Worm (Caenorhabditis elegans) whole organism, L2 larva: Measurements from ENCODE around the gene ZC15.5.

Source experiments
- C34F6.9 ChIP-seq: fragments of 150-350 bp; optimal IDR thresholded peaks from 2 replicates; lab custom pipeline; 2014; ENCODE audit warnings: missing biosample characterization, missing genetic modification characterization
- F13H6.1 ChIP-seq: sonication (generic microtip); optimal IDR thresholded peaks from 2 replicates; lab custom pipeline; 2016; ENCODE audit warnings: missing genetic modification characterization, missing compliant biosample characterization
- R02D3.7 ChIP-seq: fragments of 150-350 bp; optimal IDR thresholded peaks from 2 replicates; lab custom pipeline; 2014; ENCODE audit warnings: missing biosample characterization, missing genetic modification characterization
- ZK546.5 ChIP-seq: sonication (generic microtip); optimal IDR thresholded peaks from 2 replicates; lab custom pipeline; 2017; ENCODE audit warnings: missing biosample characterization, missing genetic modification characterization
- alr-1 ChIP-seq: fragments of 150-350 bp; optimal IDR thresholded peaks from 2 replicates; lab custom pipeline; 2014; ENCODE audit warnings: missing biosample characterization, missing genetic modification characterization
- aly-2 ChIP-seq: fragments of 150-350 bp; optimal IDR thresholded peaks from 2 replicates; lab custom pipeline; 2014; ENCODE audit warnings: missing biosample characterization, missing genetic modification characterization
- blmp-1 ChIP-seq: sonication (generic microtip); optimal IDR thresholded peaks from 2 replicates; lab custom pipeline; 2017; ENCODE audit warnings: missing genetic modification characterization, mild to moderate bottlenecking, missing compliant biosample characterization, antibody characterized with exemption, moderate library complexity; ENCODE audit not compliant: insufficient read depth
- ceh-16 ChIP-seq: fragments of 150-350 bp; optimal IDR thresholded peaks from 2 replicates; lab custom pipeline; 2014; ENCODE audit warnings: missing biosample characterization, missing genetic modification characterization
- ceh-82 ChIP-seq: fragments of 150-350 bp; optimal IDR thresholded peaks from 2 replicates; lab custom pipeline; 2014; ENCODE audit warnings: missing biosample characterization, missing genetic modification characterization
- crh-2 ChIP-seq: sonication (generic microtip); optimal IDR thresholded peaks from 2 replicates; lab custom pipeline; 2017; ENCODE audit warnings: missing biosample characterization, missing genetic modification characterization
- dmd-4 ChIP-seq: sonication (generic microtip); optimal IDR thresholded peaks from 2 replicates; lab custom pipeline; 2017; ENCODE audit warnings: missing biosample characterization, missing genetic modification characterization
- egl-27 ChIP-seq: sonication (generic microtip); optimal IDR thresholded peaks from 3 replicates; lab custom pipeline; 2017; ENCODE audit warnings: missing biosample characterization, missing genetic modification reagents, missing genetic modification characterization
- elt-3 ChIP-seq: sonication (generic microtip); optimal IDR thresholded peaks from 2 replicates; lab custom pipeline; 2017; ENCODE audit warnings: missing biosample characterization, missing genetic modification characterization
- gmeb-1 ChIP-seq: fragments of 150-350 bp; optimal IDR thresholded peaks from 2 replicates; lab custom pipeline; 2014; ENCODE audit warnings: missing biosample characterization, missing genetic modification characterization
- lin-11 ChIP-seq: fragments of 150-350 bp; sonication (generic microtip); optimal IDR thresholded peaks from 2 replicates; lab custom pipeline; 2014; ENCODE audit warnings: missing biosample characterization, missing genetic modification characterization, inconsistent platforms, mixed read lengths
- lin-13 ChIP-seq: fragments of 150-350 bp; optimal IDR thresholded peaks from 2 replicates; lab custom pipeline; 2014; ENCODE audit warnings: missing biosample characterization, missing genetic modification reagents, missing genetic modification characterization
- lin-39 ChIP-seq: fragments of 150-350 bp; optimal IDR thresholded peaks from 2 replicates; lab custom pipeline; 2014; ENCODE audit warnings: missing biosample characterization, missing genetic modification reagents, missing genetic modification characterization
- lsy-2 ChIP-seq, 2 experiments: fragments of 150-350 bp in 1 of 2; sonication (generic microtip) in 1 of 2; optimal IDR thresholded peaks; 2 replicates each; lab custom pipeline; 2014 to 2017; ENCODE audit warnings: missing biosample characterization in 2 of 2, missing genetic modification characterization in 2 of 2
- mab-5 ChIP-seq: fragments of 150-350 bp; optimal IDR thresholded peaks from 2 replicates; lab custom pipeline; 2014; ENCODE audit warnings: missing biosample characterization, missing genetic modification characterization
- nhr-10 ChIP-seq: sonication (generic microtip); optimal IDR thresholded peaks from 2 replicates; lab custom pipeline; 2017; ENCODE audit warnings: missing biosample characterization, missing genetic modification characterization
- nhr-12 ChIP-seq: fragments of 150-350 bp; optimal IDR thresholded peaks from 2 replicates; lab custom pipeline; 2014; ENCODE audit warnings: missing biosample characterization, missing genetic modification characterization
- nhr-129 ChIP-seq: fragments of 150-350 bp; optimal IDR thresholded peaks from 2 replicates; lab custom pipeline; 2014; ENCODE audit warnings: missing biosample characterization, missing genetic modification characterization
- nhr-21 ChIP-seq: fragments of 150-350 bp; optimal IDR thresholded peaks from 2 replicates; lab custom pipeline; 2014; ENCODE audit warnings: missing biosample characterization, missing genetic modification characterization
- nhr-23 ChIP-seq: fragments of 150-350 bp; optimal IDR thresholded peaks from 2 replicates; lab custom pipeline; 2014; ENCODE audit warnings: missing biosample characterization, missing genetic modification reagents, missing genetic modification characterization
- nhr-25 ChIP-seq: fragments of 150-350 bp; sonication (generic microtip); optimal IDR thresholded peaks from 3 replicates; lab custom pipeline; 2014; ENCODE audit warnings: missing biosample characterization, missing genetic modification characterization
- nhr-6 ChIP-seq: fragments of 150-350 bp; optimal IDR thresholded peaks from 2 replicates; lab custom pipeline; 2014; ENCODE audit warnings: missing biosample characterization, missing genetic modification characterization
- peb-1 ChIP-seq: fragments of 150-350 bp; optimal IDR thresholded peaks from 2 replicates; lab custom pipeline; 2014; ENCODE audit warnings: missing biosample characterization, missing genetic modification characterization
- skn-1 ChIP-seq: sonication (generic microtip); optimal IDR thresholded peaks from 2 replicates; lab custom pipeline; 2017; ENCODE audit warnings: missing biosample characterization, missing genetic modification characterization
- sma-3 ChIP-seq: sonication (generic microtip); optimal IDR thresholded peaks from 2 replicates; lab custom pipeline; 2016; ENCODE audit warnings: missing genetic modification reagents, missing genetic modification characterization, missing compliant biosample characterization
- unc-62 ChIP-seq: fragments of 150-350 bp; optimal IDR thresholded peaks from 2 replicates; lab custom pipeline; 2014; ENCODE audit warnings: missing biosample characterization, missing genetic modification reagents, missing genetic modification characterization
- zag-1 ChIP-seq: fragments of 150-350 bp; optimal IDR thresholded peaks from 2 replicates; lab custom pipeline; 2014; ENCODE audit warnings: missing biosample characterization, missing genetic modification characterization
- ztf-11 ChIP-seq: sonication (generic microtip); optimal IDR thresholded peaks from 2 replicates; lab custom pipeline; 2017; ENCODE audit warnings: missing biosample characterization, missing genetic modification characterization

The ZC15.5 gene

DNA sequence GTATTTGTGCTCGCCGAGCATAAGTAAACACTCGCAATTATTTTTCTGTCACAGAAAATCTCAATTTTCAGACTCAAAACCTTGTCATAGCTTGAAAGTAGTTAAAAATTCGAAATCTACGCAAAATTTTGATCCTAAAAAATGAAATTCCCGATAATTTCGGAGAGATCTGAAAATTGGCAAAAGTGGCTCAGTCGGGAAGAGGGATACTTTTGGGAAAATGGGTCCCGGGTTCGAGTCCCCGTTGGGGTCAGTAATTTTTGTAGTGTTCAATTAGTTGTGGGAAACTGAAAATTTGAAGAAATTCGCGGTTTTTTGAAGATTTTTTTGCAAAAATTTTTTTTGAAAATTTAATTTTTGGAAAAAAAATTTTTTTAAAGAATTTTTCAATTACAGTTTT is 20.8 kb upstream of the ZC15.5 start:
- TF ChIP-seq lin-39 (tag; lab: Kevin White, UChicago) (no peak), dmd-4 (tag; lab: Kevin White, UChicago) (no peak), crh-2 (tag; lab: Kevin White, UChicago) (no peak), alr-1 (tag; lab: Kevin White, UChicago) (no peak), ZK546.5 (tag; lab: Kevin White, UChicago) (no peak), egl-27 (tag; lab: Kevin White, UChicago) (no peak), ztf-11 (tag; lab: Kevin White, UChicago) (no peak), C34F6.9 (tag; lab: Kevin White, UChicago) (no peak), skn-1 (tag; lab: Kevin White, UChicago) (no peak), blmp-1 (tag; lab: Kevin White, UChicago) (no peak), nhr-10 (tag; lab: Kevin White, UChicago) (no peak), nhr-21 (no peak), peb-1 (no peak)

DNA sequence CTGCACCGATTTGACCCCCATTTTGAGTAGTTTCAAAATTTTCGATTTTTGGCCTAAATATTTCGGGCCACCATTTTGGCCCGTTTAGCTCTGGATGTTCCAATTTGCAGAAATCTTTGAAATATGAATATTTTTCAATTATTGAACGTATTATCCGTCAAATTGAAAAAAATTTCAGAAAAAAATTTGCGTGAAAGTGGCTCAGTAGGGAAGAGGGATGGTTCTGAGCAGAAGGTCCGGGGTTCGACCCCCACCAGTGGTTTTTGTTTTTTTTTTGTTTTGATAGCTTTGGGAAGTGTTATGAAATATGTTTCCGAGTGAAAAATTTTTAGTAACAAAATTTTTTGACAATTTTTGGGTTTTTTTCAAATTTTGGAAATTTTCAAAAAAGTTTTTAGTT is 18.4 kb upstream of the ZC15.5 start:
- TF ChIP-seq lin-11 (tag; lab: Kevin White, UChicago) (no peak), lin-13 (GFP tag; lab: Kevin White, UChicago) (no peak), nhr-25 (no peak), nhr-23 (tag; lab: Kevin White, UChicago) (no peak), nhr-10 (tag; lab: Kevin White, UChicago) (no peak), nhr-12 (no peak), blmp-1 (tag; lab: Kevin White, UChicago) (no peak), ceh-16 (no peak), nhr-21 (no peak), unc-62 (GFP tag; lab: Kevin White, UChicago) (no peak), elt-3 (tag; lab: Kevin White, UChicago) (no peak), nhr-6 (tag; lab: Kevin White, UChicago) (no peak), mab-5 (no peak), gmeb-1 (no peak)

DNA sequence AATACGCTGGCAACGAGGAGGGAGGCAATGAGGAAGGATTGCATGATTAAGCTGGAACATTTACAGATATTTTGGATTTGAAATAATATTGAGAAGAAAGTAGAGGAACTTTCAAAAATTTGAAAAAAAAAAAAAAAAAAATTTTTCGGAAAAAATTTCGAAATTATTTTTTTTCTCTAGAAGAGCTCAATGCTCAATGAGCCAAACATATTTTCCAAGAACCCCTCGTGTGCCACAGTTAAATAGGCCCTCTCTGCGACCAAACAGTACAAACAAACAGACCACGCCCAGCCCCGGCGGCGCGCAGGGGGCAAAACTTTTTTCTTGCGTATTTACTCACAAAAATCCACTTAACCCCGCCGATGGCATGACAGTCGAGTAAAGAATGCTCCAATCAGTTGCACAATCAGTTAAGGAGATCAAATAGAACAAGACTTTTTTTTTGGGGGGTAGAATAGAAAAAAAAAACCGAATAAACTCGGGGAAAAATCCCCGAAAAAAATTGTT is 17.9 kb upstream of the ZC15.5 start, which contains the start of gene pqn-94:
TSS of gene pqn-94 (minus strand) at position 51 of the 507 bp plus-strand sequence.
- TF ChIP-seq F13H6.1 (tag; lab: Kevin White, UChicago) (peak; percentile 75), nhr-129 (tag; lab: Kevin White, UChicago) (no peak)

DNA sequence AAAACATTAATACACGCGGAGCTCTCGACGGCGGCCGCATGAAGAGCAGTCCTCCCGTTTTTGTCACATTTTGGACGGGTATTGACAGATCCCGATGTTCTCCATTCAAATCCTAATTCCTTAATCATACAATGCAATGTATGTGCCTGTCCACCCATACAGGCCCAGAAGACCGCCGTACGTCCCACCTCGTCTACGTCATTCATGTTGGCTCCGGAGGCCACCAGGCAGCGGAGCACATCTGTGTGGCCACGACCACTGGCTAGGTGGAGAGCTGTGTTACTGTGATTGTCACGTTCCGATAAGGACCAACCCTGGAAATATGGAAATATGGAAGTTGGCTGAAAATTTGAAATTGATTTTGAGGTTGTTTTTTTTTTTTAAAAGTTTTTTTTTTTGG is 14.9 kb upstream of the ZC15.5 start:
- TF ChIP-seq ceh-16 (no peak), nhr-129 (tag; lab: Kevin White, UChicago) (no peak)

DNA sequence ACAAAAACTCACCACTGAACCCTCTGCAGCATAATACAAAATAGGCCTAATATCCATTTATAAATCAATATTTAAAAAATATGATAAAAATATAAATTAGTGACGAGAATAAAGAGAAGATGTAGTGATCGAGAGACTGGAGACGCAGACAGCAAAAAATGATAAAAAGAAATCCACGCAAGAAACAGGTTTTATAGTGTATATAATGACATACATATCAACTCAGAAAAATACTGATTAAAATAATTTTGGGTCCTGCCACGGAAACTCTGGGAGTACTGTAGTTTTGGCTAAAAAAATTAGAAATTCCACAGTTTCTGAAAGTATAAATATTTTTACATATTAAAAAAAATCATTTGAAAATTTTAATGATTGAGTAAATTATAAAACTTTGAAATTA is 8.4 kb upstream of the ZC15.5 start, which contains the start of gene mlt-4:
TSS of gene mlt-4 (minus strand) at position 101 of the 400 bp plus-strand sequence.
- TF ChIP-seq dmd-4 (tag; lab: Kevin White, UChicago) (no peak), zag-1 (tag; lab: Kevin White, UChicago) (no peak), nhr-23 (tag; lab: Kevin White, UChicago) (no peak), nhr-21 (no peak), sma-3 (no peak), egl-27 (tag; lab: Kevin White, UChicago) (no peak), R02D3.7 (tag; lab: Kevin White, UChicago) (no peak), ceh-82 (no peak), aly-2 (tag; lab: Kevin White, UChicago) (no peak), lsy-2 (tag; optimal IDR thresholded peaks at IDR 0.05; lab: Kevin White, UChicago) (no peak)

DNA sequence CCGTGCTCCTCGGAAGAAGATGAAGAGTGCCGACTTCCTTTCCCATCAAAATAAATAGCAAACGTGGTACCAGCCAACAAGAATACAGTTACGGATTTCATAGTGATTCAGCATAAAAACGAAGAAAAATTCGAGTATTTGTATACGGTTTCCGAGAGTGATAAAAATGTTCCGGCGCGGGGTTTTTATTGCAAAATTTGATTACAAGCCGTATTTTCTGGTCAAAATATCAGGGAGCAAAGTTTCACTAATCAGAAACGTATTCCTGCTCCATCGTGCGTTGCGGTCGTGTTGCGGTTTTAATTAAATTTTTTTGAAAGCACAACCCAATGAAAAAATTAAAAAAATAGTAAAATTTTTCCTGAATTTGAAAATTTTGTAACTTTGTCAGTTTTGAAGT is 3.4 kb upstream of the ZC15.5 start, which contains the start of gene clec-261:
TSS of gene clec-261 (minus strand) at position 101 of the 400 bp plus-strand sequence.
- TF ChIP-seq lsy-2 (tag; optimal IDR thresholded peaks at IDR 0.05; lab: Kevin White, UChicago) = no peak
- TF ChIP-seq, all 48 proteins: peak for 0
